Fruit fly (Drosophila melanogaster) whole organism, embryonic: ENCODE measurements around the gene slam.

Experiments
- Blimp-1 ChIP-seq: fragments of 200-800 bp; sonication (Bioruptor generic); optimal IDR thresholded peaks from 3 replicates; lab custom pipeline; 2018; ENCODE audit warnings: missing biosample characterization, missing genetic modification characterization, mild to moderate bottlenecking, moderate library complexity, missing genetic modification reagents
- BtbVII ChIP-seq: fragments of 200-800 bp; sonication (Bioruptor generic); optimal IDR thresholded peaks from 3 replicates; lab custom pipeline; 2017; ENCODE audit warnings: missing biosample characterization, mild to moderate bottlenecking, missing genetic modification characterization
- Bteb2 ChIP-seq: fragments of 200-800 bp; sonication (Bioruptor generic); optimal IDR thresholded peaks from 2 replicates; lab custom pipeline; 2016; ENCODE audit warnings: missing biosample characterization, missing genetic modification characterization
- CG11504 ChIP-seq: fragments of 200-800 bp; sonication (Bioruptor generic); optimal IDR thresholded peaks from 3 replicates; lab custom pipeline; 2019; ENCODE audit warnings: missing biosample characterization, mild to moderate bottlenecking, missing genetic modification characterization, moderate library complexity
- CG11695 ChIP-seq: fragments of 200-800 bp; sonication (Bioruptor generic); IDR thresholded peaks from 3 replicates; pipeline ENCODE4 v1.3.6; 2022; ENCODE audit warnings: missing biosample characterization, missing genetic modification characterization
- CG12236 ChIP-seq: fragments of 200-800 bp; sonication (Bioruptor generic); optimal IDR thresholded peaks from 2 replicates; lab custom pipeline; 2016; ENCODE audit warnings: missing biosample characterization, missing genetic modification characterization
- CG1233 ChIP-seq: fragments of 200-800 bp; sonication (Bioruptor generic); optimal IDR thresholded peaks from 4 replicates; lab custom pipeline; 2018; ENCODE audit warnings: missing biosample characterization, mild to moderate bottlenecking, missing genetic modification characterization
- CG14860 ChIP-seq: fragments of 200-800 bp; sonication (Bioruptor generic); IDR thresholded peaks from 3 replicates; pipeline ENCODE4 v1.3.6; 2022; ENCODE audit warnings: missing biosample characterization, missing genetic modification characterization; ENCODE audit not compliant: partially characterized antibody
- CG14965 ChIP-seq: fragments of 200-800 bp; sonication (Bioruptor generic); optimal IDR thresholded peaks from 2 replicates; lab custom pipeline; 2016; ENCODE audit warnings: missing biosample characterization, missing genetic modification characterization, borderline replicate concordance
- CG18764 ChIP-seq: fragments of 200-800 bp; sonication (Bioruptor generic); optimal IDR thresholded peaks from 3 replicates; lab custom pipeline; 2016; ENCODE audit warnings: missing biosample characterization, missing genetic modification characterization
- CG2116 ChIP-seq: fragments of 200-800 bp; sonication (Bioruptor generic); optimal IDR thresholded peaks from 3 replicates; lab custom pipeline; 2018; ENCODE audit warnings: missing biosample characterization, mild to moderate bottlenecking, missing genetic modification characterization
- CG2199 ChIP-seq: fragments of 200-800 bp; sonication (Bioruptor generic); IDR thresholded peaks from 3 replicates; pipeline ENCODE4 v1.3.6; 2022; ENCODE audit warnings: missing biosample characterization, missing genetic modification characterization
- CG30403 ChIP-seq: fragments of 200-800 bp; sonication (Bioruptor generic); optimal IDR thresholded peaks from 3 replicates; lab custom pipeline; 2016; ENCODE audit warnings: missing biosample characterization, missing genetic modification characterization
- CG32772 ChIP-seq: fragments of 200-800 bp; sonication (Bioruptor generic); IDR thresholded peaks from 2 replicates; pipeline ENCODE4 v1.3.6; 2022; ENCODE audit warnings: missing biosample characterization, missing genetic modification characterization
- CG34422 ChIP-seq: fragments of 200-800 bp; sonication (Bioruptor generic); IDR thresholded peaks from 3 replicates; pipeline ENCODE4 v1.3.6; 2022; ENCODE audit warnings: missing biosample characterization, missing genetic modification characterization
- CG3726 ChIP-seq: fragments of 200-800 bp; sonication (Bioruptor generic); IDR thresholded peaks from 3 replicates; pipeline ENCODE4, ENCODE4 v1.3.6; 2022; ENCODE audit warnings: missing biosample characterization, missing genetic modification characterization
- CG4707 ChIP-seq: fragments of 200-800 bp; sonication (Bioruptor generic); optimal IDR thresholded peaks from 2 replicates; lab custom pipeline; 2018; ENCODE audit warnings: missing biosample characterization, mild to moderate bottlenecking, missing genetic modification characterization, moderate library complexity
- CG6654 ChIP-seq: fragments of 200-800 bp; sonication (Bioruptor generic); optimal IDR thresholded peaks from 2 replicates; lab custom pipeline; 2017; ENCODE audit warnings: missing biosample characterization, mild to moderate bottlenecking, missing genetic modification characterization
- CG6791 ChIP-seq: fragments of 200-800 bp; sonication (Bioruptor generic); IDR thresholded peaks from 3 replicates; pipeline ENCODE4 v1.3.6; 2022; ENCODE audit warnings: missing biosample characterization, missing genetic modification characterization; ENCODE audit not compliant: partially characterized antibody
- CG6854 ChIP-seq: fragments of 200-800 bp; sonication (Bioruptor generic); optimal IDR thresholded peaks from 3 replicates; lab custom pipeline; 2017; ENCODE audit warnings: missing biosample characterization, mild to moderate bottlenecking, missing genetic modification characterization
- CG7271 ChIP-seq: fragments of 200-800 bp; sonication (Bioruptor generic); optimal IDR thresholded peaks from 2 replicates; lab custom pipeline; 2018; ENCODE audit warnings: missing biosample characterization, mild to moderate bottlenecking, missing genetic modification characterization, moderate library complexity
- CG8089 ChIP-seq: fragments of 200-800 bp; sonication (Bioruptor generic); optimal IDR thresholded peaks from 3 replicates; lab custom pipeline; 2016; ENCODE audit warnings: missing biosample characterization, missing genetic modification characterization
- CG8388 ChIP-seq: fragments of 200-800 bp; sonication (Bioruptor generic); optimal IDR thresholded peaks from 2 replicates; lab custom pipeline; 2019; ENCODE audit warnings: missing biosample characterization, mild to moderate bottlenecking, missing genetic modification characterization, moderate library complexity
- CG8478 ChIP-seq: fragments of >200 bp; optimal IDR thresholded peaks from 2 replicates; lab custom pipeline; 2018
- Camta ChIP-seq: fragments of 200-800 bp; sonication (Bioruptor generic); optimal IDR thresholded peaks from 2 replicates; lab custom pipeline; 2016; ENCODE audit warnings: missing biosample characterization, missing genetic modification characterization
- D19B ChIP-seq: fragments of 200-800 bp; sonication (Bioruptor generic); optimal IDR thresholded peaks from 2 replicates; lab custom pipeline; 2017; ENCODE audit warnings: missing biosample characterization, mild to moderate bottlenecking, missing genetic modification characterization
- Doc3 ChIP-seq: fragments of 200-800 bp; sonication (Bioruptor generic); IDR thresholded peaks from 3 replicates; pipeline ENCODE4 v1.3.6; 2022; ENCODE audit warnings: missing biosample characterization, missing genetic modification characterization; ENCODE audit not compliant: partially characterized antibody
- Ets97D ChIP-seq: fragments of 200-800 bp; sonication (Bioruptor generic); optimal IDR thresholded peaks from 3 replicates; lab custom pipeline; 2016; ENCODE audit warnings: missing biosample characterization, missing genetic modification characterization
- H2.0 ChIP-seq: fragments of 200-800 bp; sonication (Bioruptor generic); IDR thresholded peaks from 2 replicates; pipeline ENCODE4 v1.3.6; 2022; ENCODE audit warnings: missing biosample characterization, missing genetic modification characterization
- Lhr ChIP-seq: fragments of 200-800 bp; sonication (Bioruptor generic); optimal IDR thresholded peaks from 3 replicates; lab custom pipeline; 2017; ENCODE audit warnings: mild to moderate bottlenecking, missing biosample characterization, missing genetic modification reagents, missing genetic modification characterization
- Lim3 ChIP-seq: fragments of 200-800 bp; sonication (Bioruptor generic); IDR thresholded peaks from 2 replicates; pipeline ENCODE4 v1.3.6; 2022; ENCODE audit warnings: missing biosample characterization, missing genetic modification characterization
- Oli ChIP-seq: fragments of 200-800 bp; sonication (Bioruptor generic); optimal IDR thresholded peaks from 2 replicates; lab custom pipeline; 2018; ENCODE audit warnings: missing biosample characterization, mild to moderate bottlenecking, missing genetic modification characterization, moderate library complexity
- amos ChIP-seq: fragments of 200-800 bp; sonication (Bioruptor generic); IDR thresholded peaks from 2 replicates; pipeline ENCODE4 v1.3.6; 2022; ENCODE audit warnings: missing biosample characterization, missing genetic modification characterization; ENCODE audit not compliant: partially characterized antibody
- ara ChIP-seq: fragments of 200-800 bp; sonication (Bioruptor generic); IDR thresholded peaks from 2 replicates; pipeline ENCODE4 v1.3.6; 2022; ENCODE audit warnings: missing biosample characterization, missing genetic modification characterization
- bigmax ChIP-seq: fragments of 200-800 bp; sonication (Bioruptor generic); optimal IDR thresholded peaks from 2 replicates; lab custom pipeline; 2018; ENCODE audit warnings: missing biosample characterization, mild to moderate bottlenecking, missing genetic modification characterization
- caup ChIP-seq: fragments of 200-800 bp; sonication (Bioruptor generic); optimal IDR thresholded peaks from 3 replicates; lab custom pipeline; 2017; ENCODE audit warnings: missing biosample characterization, mild to moderate bottlenecking, missing genetic modification characterization, moderate library complexity; ENCODE audit not compliant: severe bottlenecking
- crp ChIP-seq, 2 experiments: fragments of 200-800 bp; sonication (Bioruptor generic); optimal IDR thresholded peaks; 2 replicates in 1 of 2; 3 replicates in 1 of 2; lab custom pipeline; 2017; ENCODE audit warnings: missing biosample characterization in 2 of 2, missing genetic modification characterization in 2 of 2, mild to moderate bottlenecking in 1 of 2, moderate library complexity in 1 of 2
- ems ChIP-seq: fragments of 200-800 bp; sonication (Bioruptor generic); optimal IDR thresholded peaks from 3 replicates; lab custom pipeline; 2016; ENCODE audit warnings: missing biosample characterization, missing genetic modification characterization
- fru ChIP-seq: fragments of >200 bp; optimal IDR thresholded peaks from 2 replicates; lab custom pipeline; 2017
- hbn ChIP-seq: fragments of 200-800 bp; sonication (Bioruptor generic); IDR thresholded peaks from 2 replicates; pipeline ENCODE4 v1.3.6; 2022; ENCODE audit warnings: missing biosample characterization, missing genetic modification characterization; ENCODE audit not compliant: partially characterized antibody
- ind ChIP-seq: fragments of 200-800 bp; sonication (Bioruptor generic); optimal IDR thresholded peaks from 3 replicates; lab custom pipeline; 2016; ENCODE audit warnings: missing biosample characterization, missing genetic modification characterization
- kah ChIP-seq: fragments of 200-800 bp; sonication (Bioruptor generic); optimal IDR thresholded peaks from 2 replicates; lab custom pipeline; 2018; ENCODE audit warnings: missing biosample characterization, mild to moderate bottlenecking, missing genetic modification characterization
- ken ChIP-seq: fragments of 200-800 bp; sonication (Bioruptor generic); IDR thresholded peaks from 3 replicates; pipeline ENCODE4 v1.3.6; 2022; ENCODE audit warnings: missing biosample characterization, missing genetic modification characterization
- pho ChIP-seq: fragments of 200-800 bp; sonication (Bioruptor generic); optimal IDR thresholded peaks from 2 replicates; lab custom pipeline; 2016; ENCODE audit warnings: missing biosample characterization, missing genetic modification characterization
- sc ChIP-seq, 3 experiments: fragments of >200 bp in 2 of 3; fragments of 200-800 bp in 1 of 3; sonication (Bioruptor generic) in 1 of 3; optimal IDR thresholded peaks; 2 replicates in 2 of 3; 3 replicates in 1 of 3; lab custom pipeline; 2017; ENCODE audit warnings: mild to moderate bottlenecking in 1 of 3, missing biosample characterization in 1 of 3, missing genetic modification characterization in 1 of 3, missing genetic modification reagents in 1 of 3
- sens ChIP-seq: fragments of 200-800 bp; sonication (Bioruptor generic); peaks from one replicate; lab custom pipeline; 2016; ENCODE audit warnings: missing biosample characterization, missing genetic modification characterization
- sens-2 ChIP-seq: fragments of 200-800 bp; sonication (Bioruptor generic); IDR thresholded peaks from 2 replicates; pipeline ENCODE4 v1.3.6; 2022; ENCODE audit warnings: missing biosample characterization, missing genetic modification characterization
- stwl ChIP-seq: fragments of 200-800 bp; sonication (Bioruptor generic); optimal IDR thresholded peaks from 3 replicates; lab custom pipeline; 2018; ENCODE audit warnings: missing biosample characterization, mild to moderate bottlenecking, missing genetic modification characterization, moderate library complexity
- tap ChIP-seq: fragments of 200-800 bp; optimal IDR thresholded peaks from 3 replicates; lab custom pipeline; 2019; ENCODE audit warnings: missing biosample characterization, mild to moderate bottlenecking, missing genetic modification characterization, moderate library complexity
- yki ChIP-seq: fragments of >200 bp; optimal IDR thresholded peaks from 3 replicates; lab custom pipeline; 2018
- zfh2 ChIP-seq: fragments of 200-800 bp; sonication (Bioruptor generic); optimal IDR thresholded peaks from 2 replicates; lab custom pipeline; 2016; ENCODE audit warnings: missing biosample characterization, missing genetic modification characterization

slam gene

DNA sequence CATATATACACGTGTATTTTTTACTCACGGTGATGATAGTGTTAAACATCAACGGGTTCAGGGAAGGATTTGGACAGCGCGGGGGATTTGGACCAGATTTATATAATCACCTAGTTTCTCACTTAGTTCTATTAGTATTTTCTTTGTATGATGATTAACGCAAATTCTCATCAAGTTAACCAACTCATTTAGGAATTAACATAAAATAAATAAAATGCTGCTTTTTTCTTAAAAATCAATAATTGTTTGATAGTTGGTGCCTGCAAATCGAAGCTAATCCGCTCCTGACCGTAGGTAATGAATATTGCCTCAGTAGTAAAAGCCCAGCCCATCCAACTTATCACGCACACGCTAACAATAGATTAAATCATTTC is 20.4 kb upstream of the slam start (continued):
- TF ChIP-seq sens = peak; percentile 94
- TF ChIP-seq CG14965 (GFP tag; lab: Kevin White, UChicago) = no peak
- TF ChIP-seq sens-2 (GFP tag; lab: Robert Waterston, UW) = no peak
- peak; percentile 78; the same call in 2 of the 3 replicates for TF ChIP-seq CG3726 (GFP tag; lab: Robert Waterston, UW)
- peak; percentile 72 for TF ChIP-seq H2.0 (GFP tag; lab: Robert Waterston, UW)
- peak; percentile 59; the same call in 1 of the 2 replicates for TF ChIP-seq ara (GFP tag; lab: Robert Waterston, UW)
- no peak for TF ChIP-seq CG6791
- TF ChIP-seq ems (GFP tag; lab: Kevin White, UChicago) = peak; percentile 89
- TF ChIP-seq Lim3 (GFP tag; lab: Robert Waterston, UW) = peak; percentile 65
- peak; percentile 33 for TF ChIP-seq kah (GFP tag; lab: Kevin White, UChicago)
- no peak for TF ChIP-seq Doc3 (GFP tag; lab: Robert Waterston, UW)
- no peak for TF ChIP-seq hbn
- TF ChIP-seq CG8388 (GFP tag; lab: Kevin White, UChicago) = peak; percentile 39
- TF ChIP-seq BtbVII (GFP tag; lab: Kevin White, UChicago) = peak; percentile 83
- no peak for TF ChIP-seq bigmax (GFP tag; lab: Kevin White, UChicago)
- TF ChIP-seq pho (GFP tag; lab: Kevin White, UChicago) = peak; percentile 75
- no peak for TF ChIP-seq stwl (tag; lab: Kevin White, UChicago)
- no peak for TF ChIP-seq CG4707
- no peak for TF ChIP-seq CG2199 (GFP tag; lab: Robert Waterston, UW)
- TF ChIP-seq tap = peak; percentile 78
- peak; percentile 80 for TF ChIP-seq Bteb2 (GFP tag; lab: Kevin White, UChicago)
- peak; percentile 64 for TF ChIP-seq Camta
- TF ChIP-seq CG11504 (tag; lab: Kevin White, UChicago) = peak; percentile 91
- peak; percentile 50 for TF ChIP-seq CG18764 (GFP tag; lab: Kevin White, UChicago)
- TF ChIP-seq CG7271 = no peak
- no peak for TF ChIP-seq CG8478
- peak; percentile 18 for TF ChIP-seq Lhr (GFP tag; lab: Kevin White, UChicago)
- peak; percentile 82 for TF ChIP-seq CG1233 (GFP tag; lab: Kevin White, UChicago)
- TF ChIP-seq ind (GFP tag; lab: Kevin White, UChicago) = peak; percentile 85
- no peak for TF ChIP-seq sc (optimal IDR thresholded peaks at IDR 0.05; lab: Kevin White, UChicago)
- no peak for TF ChIP-seq sc (GFP tag; optimal IDR thresholded peaks at IDR 0.05; lab: Kevin White, UChicago)
- peak; percentile 37 for TF ChIP-seq CG8089 (GFP tag; lab: Kevin White, UChicago)
- peak; percentile 93 for TF ChIP-seq CG30403 (GFP tag; lab: Kevin White, UChicago)
- TF ChIP-seq CG2116 (GFP tag; lab: Kevin White, UChicago) = no peak
- peak; percentile 72 for TF ChIP-seq Blimp-1
- peak; percentile 81 for TF ChIP-seq CG32772 (GFP tag; lab: Robert Waterston, UW)
- peak; percentile 29 for TF ChIP-seq CG12236 (GFP tag; lab: Kevin White, UChicago)
- TF ChIP-seq Oli (tag; lab: Kevin White, UChicago) = peak; percentile 84
- TF ChIP-seq CG11695 (GFP tag; lab: Robert Waterston, UW) = peak; percentile 87
- peak; percentile 79 for TF ChIP-seq D19B (GFP tag; lab: Kevin White, UChicago)
- peak in 1 of 2 experiments; percentile 5 for TF ChIP-seq crp (GFP tag; optimal IDR thresholded peaks at IDR 0.05; lab: Kevin White, UChicago)
- TF ChIP-seq yki (lab: Kevin White, UChicago) = no peak
- TF ChIP-seq ken (GFP tag; lab: Robert Waterston, UW) = peak; percentile 62; the same call in 2 of the 3 replicates
- peak; percentile 60 for TF ChIP-seq CG6654 (GFP tag; lab: Kevin White, UChicago)
- peak; percentile 87 for TF ChIP-seq CG34422 (GFP tag; lab: Robert Waterston, UW)
- TF ChIP-seq CG14860 (GFP tag; lab: Robert Waterston, UW) = no peak
- TF ChIP-seq fru (lab: Kevin White, UChicago) = no peak
- TF ChIP-seq CG6854 = peak; percentile 72
- peak; percentile 29 for TF ChIP-seq Ets97D (GFP tag; lab: Kevin White, UChicago)
- TF ChIP-seq amos (GFP tag; lab: Robert Waterston, UW) = peak; percentile 38; the same call in 1 of the 2 replicates
- TF ChIP-seq caup (GFP tag; lab: Kevin White, UChicago) = peak; percentile 84
- TF ChIP-seq zfh2 = peak; percentile 90
